Worm (Caenorhabditis elegans): ENCODE measurements around the gene T22B2.2.
A peak's percentile ranks its signal among the peaks of the same experiment; 100 is the strongest.

The T22B2.2 gene

ce11 chrX:3969980-3970403 is 49.8 kb downstream of the T22B2.2 start (continued):
- TF ChIP-seq ama-1 (optimal IDR thresholded peaks at IDR 0.05): no peak
- TF ChIP-seq D1046.2 (GFP tag; IDR thresholded peaks at IDR 0.05): peak; percentile 85
- peak; percentile 39; the same call in 1 of the 2 replicates for TF ChIP-seq lin-1 (GFP tag; IDR thresholded peaks at IDR 0.05)
- TF ChIP-seq zag-1 (tag; optimal IDR thresholded peaks at IDR 0.05): no peak
- TF ChIP-seq php-3 (GFP tag; IDR thresholded peaks at IDR 0.05): peak; percentile 66; the same call in 1 of the 2 replicates
- peak; percentile 88 for TF ChIP-seq vab-7 (GFP tag; IDR thresholded peaks at IDR 0.05)
- no peak for TF ChIP-seq daf-12 (tag; optimal IDR thresholded peaks at IDR 0.05)
- TF ChIP-seq ceh-28 (tag; optimal IDR thresholded peaks at IDR 0.05): no peak
- TF ChIP-seq pha-4 (GFP tag; IDR thresholded peaks at IDR 0.05): peak; percentile 88
- no peak for TF ChIP-seq pha-4 (tag; optimal IDR thresholded peaks at IDR 0.05)
- 0 out of 2 replicates have a peak, but pooled peaks have one; percentile 64 for TF ChIP-seq zip-11 (GFP tag; IDR thresholded peaks at IDR 0.05)
- TF ChIP-seq dpl-1 (GFP tag; optimal IDR thresholded peaks at IDR 0.05): peak; percentile 26
- TF ChIP-seq jun-1 (tag; optimal IDR thresholded peaks at IDR 0.05): no peak
- TF ChIP-seq skn-1 (tag; optimal IDR thresholded peaks at IDR 0.05): no peak
- TF ChIP-seq nhr-25 (tag; optimal IDR thresholded peaks at IDR 0.05; ENCODE audit: borderline replicate concordance, insufficient read depth): peak; percentile 46
- TF ChIP-seq madf-9 (GFP tag; conservative IDR thresholded peaks at IDR 0.05): peak; percentile 67
- peak; percentile 64 for TF ChIP-seq gei-8 (GFP tag; optimal IDR thresholded peaks at IDR 0.05)
- TF ChIP-seq lin-38 (GFP tag; IDR thresholded peaks at IDR 0.05): no peak; the same call in none of the 2 replicates
- TF ChIP-seq hif-1 (tag; optimal IDR thresholded peaks at IDR 0.05): peak; percentile 18 to 60
- TF ChIP-seq zfp-2 (tag; optimal IDR thresholded peaks at IDR 0.05): no peak
- peak; percentile 94 for TF ChIP-seq hmg-1.1 (GFP tag; IDR thresholded peaks at IDR 0.05)
- peak; percentile 76 for TF ChIP-seq dve-1 (tag; optimal IDR thresholded peaks at IDR 0.05; ENCODE audit: insufficient read depth)
- TF ChIP-seq unc-39 (tag; optimal IDR thresholded peaks at IDR 0.05): no peak
- TF ChIP-seq fos-1 (tag; optimal IDR thresholded peaks at IDR 0.05): no peak
- TF ChIP-seq ceh-82 (tag; optimal IDR thresholded peaks at IDR 0.05): no peak
- TF ChIP-seq mep-1 (tag; optimal IDR thresholded peaks at IDR 0.05): peak; percentile 88
- peak; percentile 89 for TF ChIP-seq ctbp-1 (GFP tag; IDR thresholded peaks at IDR 0.05)
- peak; percentile 66 for TF ChIP-seq set-16 (GFP tag; IDR thresholded peaks at IDR 0.05)
- peak; percentile 34 to 67 for TF ChIP-seq lsy-2 (tag; optimal IDR thresholded peaks at IDR 0.05)
- peak; percentile 66 for TF ChIP-seq nhr-77 (tag; optimal IDR thresholded peaks at IDR 0.05)
- peak; percentile 50 for TF ChIP-seq nhr-111 (GFP tag; optimal IDR thresholded peaks at IDR 0.05)
- TF ChIP-seq snpc-4 (tag; optimal IDR thresholded peaks at IDR 0.05): no peak
- TF ChIP-seq zfp-3 (GFP tag; conservative IDR thresholded peaks at IDR 0.05): peak; percentile 78; the same call in 1 of the 2 replicates
- no peak for TF ChIP-seq lin-39 (tag; optimal IDR thresholded peaks at IDR 0.05)
- TF ChIP-seq dmd-8 (GFP tag; IDR thresholded peaks at IDR 0.05): peak; percentile 84
- TF ChIP-seq F10B5.3 (tag; optimal IDR thresholded peaks at IDR 0.05): no peak
- TF ChIP-seq mdt-29 (GFP tag; IDR thresholded peaks at IDR 0.05): peak; percentile 78
- TF ChIP-seq madf-5 (GFP tag; IDR thresholded peaks at IDR 0.05): peak; percentile 85 to 91
- TF ChIP-seq lim-7 (GFP tag; IDR thresholded peaks at IDR 0.05): peak; percentile 80
- peak; percentile 80 for TF ChIP-seq nhr-41 (GFP tag; IDR thresholded peaks at IDR 0.05)
- no peak for TF ChIP-seq ZK546.5 (tag; optimal IDR thresholded peaks at IDR 0.05)
- TF ChIP-seq ztf-11 (tag; optimal IDR thresholded peaks at IDR 0.05): no peak
- TF ChIP-seq nhr-102 (tag; optimal IDR thresholded peaks at IDR 0.05): peak; percentile 62
- peak; percentile 79 for TF ChIP-seq duxl-1 (tag; optimal IDR thresholded peaks at IDR 0.05; ENCODE audit: poor library complexity)
- TF ChIP-seq tra-1 (GFP tag; IDR thresholded peaks at IDR 0.05): peak; percentile 94
- TF ChIP-seq lin-13 (GFP tag; optimal IDR thresholded peaks at IDR 0.05): peak; percentile 15
- peak in 1 of 2 experiments; percentile 87 for TF ChIP-seq unc-62 (GFP tag; optimal IDR thresholded peaks at IDR 0.05 in 1 of 2)
- TF ChIP-seq unc-62 (tag; optimal IDR thresholded peaks at IDR 0.05): no peak
- peak; percentile 44; the same call in 1 of the 2 replicates for TF ChIP-seq ceh-44 (GFP tag; IDR thresholded peaks at IDR 0.05)
- peak; percentile 72 for TF ChIP-seq nhr-11 (tag; optimal IDR thresholded peaks at IDR 0.05)
- TF ChIP-seq tag-97 (GFP tag; IDR thresholded peaks at IDR 0.05): no peak
- TF ChIP-seq unc-130 (GFP tag; optimal IDR thresholded peaks at IDR 0.05): peak; percentile 62

Data from whole organism, L4 larva.